Fruit fly (Drosophila melanogaster) whole organism, embryonic: Measurements from ENCODE around the gene topi.

ENCODE experiments used
- Atf3 ChIP-seq: fragments of 200-800 bp; sonication (Bioruptor generic); optimal IDR thresholded peaks from 3 replicates; lab custom pipeline; 2016; ENCODE audit warnings: missing biosample characterization, missing genetic modification characterization
- B-H2 ChIP-seq: fragments of 200-800 bp; sonication (Bioruptor generic); optimal IDR thresholded peaks from 2 replicates; lab custom pipeline; 2018; ENCODE audit warnings: missing biosample characterization, mild to moderate bottlenecking, missing genetic modification characterization
- Bteb2 ChIP-seq: fragments of 200-800 bp; sonication (Bioruptor generic); optimal IDR thresholded peaks from 2 replicates; lab custom pipeline; 2016; ENCODE audit warnings: missing biosample characterization, missing genetic modification characterization
- CG11695 ChIP-seq: fragments of 200-800 bp; sonication (Bioruptor generic); IDR thresholded peaks from 3 replicates; pipeline ENCODE4 v1.3.6; 2022; ENCODE audit warnings: missing biosample characterization, missing genetic modification characterization
- CG12219 ChIP-seq: fragments of 200-800 bp; sonication (Bioruptor generic); optimal IDR thresholded peaks from 3 replicates; lab custom pipeline; 2018; ENCODE audit warnings: missing biosample characterization, mild to moderate bottlenecking, missing genetic modification characterization
- CG17829 ChIP-seq: fragments of 200-800 bp; optimal IDR thresholded peaks from 2 replicates; lab custom pipeline; 2019; ENCODE audit warnings: missing biosample characterization, mild to moderate bottlenecking, missing genetic modification characterization, moderate library complexity
- CG31224 ChIP-seq: fragments of 200-800 bp; sonication (Bioruptor generic); IDR thresholded peaks from 2 replicates; pipeline ENCODE4 v1.3.6; 2022; ENCODE audit warnings: missing biosample characterization, missing genetic modification characterization
- CG34376 ChIP-seq: fragments of 200-800 bp; sonication (Bioruptor generic); optimal IDR thresholded peaks from 2 replicates; lab custom pipeline; 2018; ENCODE audit warnings: missing biosample characterization, mild to moderate bottlenecking, missing genetic modification characterization
- CG4282 ChIP-seq: fragments of 200-800 bp; sonication (Bioruptor generic); optimal IDR thresholded peaks from 2 replicates; lab custom pipeline; 2016; ENCODE audit warnings: missing biosample characterization, missing genetic modification characterization
- CG4404 ChIP-seq: fragments of 200-800 bp; sonication (Bioruptor generic); IDR thresholded peaks from 2 replicates; pipeline ENCODE4 v1.3.6; 2022; ENCODE audit warnings: missing biosample characterization, missing genetic modification characterization
- CG5245 ChIP-seq: fragments of 200-800 bp; sonication (Bioruptor generic); optimal IDR thresholded peaks from 3 replicates; lab custom pipeline; 2016; ENCODE audit warnings: missing biosample characterization, missing genetic modification characterization
- CG7271 ChIP-seq: fragments of 200-800 bp; sonication (Bioruptor generic); optimal IDR thresholded peaks from 2 replicates; lab custom pipeline; 2018; ENCODE audit warnings: missing biosample characterization, mild to moderate bottlenecking, missing genetic modification characterization, moderate library complexity
- CG7357 ChIP-seq: fragments of 200-800 bp; sonication (Bioruptor generic); IDR thresholded peaks from 3 replicates; pipeline ENCODE4 v1.3.6; 2022; ENCODE audit warnings: missing biosample characterization, missing genetic modification characterization
- CG7786 ChIP-seq: fragments of 200-800 bp; sonication (Bioruptor generic); optimal IDR thresholded peaks from 2 replicates; lab custom pipeline; 2016; ENCODE audit warnings: missing biosample characterization, missing genetic modification characterization
- CG8089 ChIP-seq: fragments of 200-800 bp; sonication (Bioruptor generic); optimal IDR thresholded peaks from 3 replicates; lab custom pipeline; 2016; ENCODE audit warnings: missing biosample characterization, missing genetic modification characterization
- CG8281 ChIP-seq: fragments of 200-800 bp; sonication (Bioruptor generic); optimal IDR thresholded peaks from 2 replicates; lab custom pipeline; 2018; ENCODE audit warnings: missing biosample characterization, mild to moderate bottlenecking, missing genetic modification characterization, moderate library complexity
- CG9727 ChIP-seq: fragments of 200-800 bp; sonication (Bioruptor generic); optimal IDR thresholded peaks from 3 replicates; lab custom pipeline; 2017; ENCODE audit warnings: missing biosample characterization, mild to moderate bottlenecking, missing genetic modification characterization
- Dip2 ChIP-seq: fragments of 200-800 bp; sonication (Bioruptor generic); IDR thresholded peaks from 2 replicates; pipeline ENCODE4 v1.3.6; 2022; ENCODE audit warnings: missing biosample characterization, missing genetic modification characterization
- Doc3 ChIP-seq: fragments of 200-800 bp; sonication (Bioruptor generic); IDR thresholded peaks from 3 replicates; pipeline ENCODE4 v1.3.6; 2022; ENCODE audit warnings: missing biosample characterization, missing genetic modification characterization; ENCODE audit not compliant: partially characterized antibody
- Fer3 ChIP-seq: fragments of 200-800 bp; sonication (Bioruptor generic); optimal IDR thresholded peaks from 2 replicates; lab custom pipeline; 2018; ENCODE audit warnings: missing biosample characterization, mild to moderate bottlenecking, missing genetic modification characterization, moderate library complexity
- HLH54F ChIP-seq: fragments of 200-800 bp; sonication (Bioruptor generic); optimal IDR thresholded peaks from 3 replicates; lab custom pipeline; 2016; ENCODE audit warnings: missing biosample characterization, missing genetic modification characterization
- HmgD ChIP-seq: fragments of 200-800 bp; sonication (Bioruptor generic); optimal IDR thresholded peaks from 3 replicates; lab custom pipeline; 2016; ENCODE audit warnings: missing biosample characterization, missing genetic modification characterization
- Nf-YB ChIP-seq: fragments of 200-800 bp; sonication (Bioruptor generic); optimal IDR thresholded peaks from 3 replicates; lab custom pipeline; 2019; ENCODE audit warnings: missing biosample characterization, mild to moderate bottlenecking, missing genetic modification characterization, moderate library complexity
- Oli ChIP-seq: fragments of 200-800 bp; sonication (Bioruptor generic); optimal IDR thresholded peaks from 2 replicates; lab custom pipeline; 2018; ENCODE audit warnings: missing biosample characterization, mild to moderate bottlenecking, missing genetic modification characterization, moderate library complexity
- Optix ChIP-seq: fragments of 200-800 bp; sonication (Bioruptor generic); IDR thresholded peaks from 3 replicates; pipeline ENCODE4 v1.3.6; 2022; ENCODE audit warnings: missing biosample characterization, missing genetic modification characterization
- Stat92E ChIP-seq, 3 experiments: fragments of >200 bp in 2 of 3; fragments of 200-800 bp in 1 of 3; sonication (Bioruptor generic) in 1 of 3; optimal IDR thresholded peaks; 2 replicates each; lab custom pipeline; 2017 to 2019; ENCODE audit warnings: missing biosample characterization in 3 of 3, missing genetic modification characterization in 3 of 3, mild to moderate bottlenecking in 1 of 3, moderate library complexity in 1 of 3
- Vsx1 ChIP-seq: fragments of 200-800 bp; sonication (Bioruptor generic); optimal IDR thresholded peaks from 2 replicates; lab custom pipeline; 2017; ENCODE audit warnings: missing biosample characterization, mild to moderate bottlenecking, missing genetic modification characterization, missing genetic modification reagents
- abd-A ChIP-seq: fragments of 200-800 bp; sonication (Bioruptor generic); optimal IDR thresholded peaks from 3 replicates; lab custom pipeline; 2019; ENCODE audit warnings: missing biosample characterization, mild to moderate bottlenecking, missing genetic modification characterization, moderate library complexity
- ash1 ChIP-seq: fragments of 200-800 bp; sonication (Bioruptor generic); optimal IDR thresholded peaks from 2 replicates; lab custom pipeline; 2018; ENCODE audit warnings: missing biosample characterization, mild to moderate bottlenecking, missing genetic modification characterization
- bcd ChIP-seq: fragments of 200-800 bp; sonication (Bioruptor generic); optimal IDR thresholded peaks from 2 replicates; lab custom pipeline; 2017; ENCODE audit warnings: missing biosample characterization, mild to moderate bottlenecking, missing genetic modification characterization
- dmrt99B ChIP-seq: fragments of 200-800 bp; sonication (Bioruptor generic); optimal IDR thresholded peaks from 2 replicates; lab custom pipeline; 2018; ENCODE audit warnings: missing biosample characterization, mild to moderate bottlenecking, missing genetic modification characterization, moderate library complexity
- dysf ChIP-seq: fragments of 200-800 bp; sonication (Bioruptor generic); IDR thresholded peaks from 3 replicates; pipeline ENCODE4 v1.3.6; 2022; ENCODE audit warnings: missing biosample characterization, missing genetic modification characterization
- eve ChIP-seq, 2 experiments: fragments of >200 bp; optimal IDR thresholded peaks; 2 replicates each; lab custom pipeline; 2017; ENCODE audit warnings: missing biosample characterization in 2 of 2, missing genetic modification characterization in 2 of 2
- fd3F ChIP-seq: fragments of 200-800 bp; sonication (Bioruptor generic); optimal IDR thresholded peaks from 2 replicates; lab custom pipeline; 2018; ENCODE audit warnings: missing biosample characterization, mild to moderate bottlenecking, missing genetic modification characterization, moderate library complexity
- fd96Cb ChIP-seq: fragments of 200-800 bp; sonication (Bioruptor generic); optimal IDR thresholded peaks from 2 replicates; lab custom pipeline; 2018; ENCODE audit warnings: missing biosample characterization, mild to moderate bottlenecking, missing genetic modification characterization, moderate library complexity
- gro ChIP-seq: fragments of 200-800 bp; sonication (Bioruptor generic); optimal IDR thresholded peaks from 2 replicates; lab custom pipeline; 2016; ENCODE audit warnings: missing biosample characterization, missing genetic modification characterization
- jigr1 ChIP-seq: fragments of 200-800 bp; sonication (Bioruptor generic); IDR thresholded peaks from 3 replicates; pipeline ENCODE4 v1.3.6; 2022; ENCODE audit warnings: missing biosample characterization, missing genetic modification characterization
- ken ChIP-seq: fragments of 200-800 bp; sonication (Bioruptor generic); IDR thresholded peaks from 3 replicates; pipeline ENCODE4 v1.3.6; 2022; ENCODE audit warnings: missing biosample characterization, missing genetic modification characterization
- lilli ChIP-seq: fragments of 200-800 bp; sonication (Bioruptor generic); optimal IDR thresholded peaks from 3 replicates; lab custom pipeline; 2016; ENCODE audit warnings: missing biosample characterization, missing genetic modification characterization
- onecut ChIP-seq: fragments of 200-800 bp; sonication (Bioruptor generic); IDR thresholded peaks from 2 replicates; pipeline ENCODE4 v1.3.6; 2022; ENCODE audit warnings: missing biosample characterization, missing genetic modification characterization
- ro ChIP-seq: fragments of 200-800 bp; sonication (Bioruptor generic); IDR thresholded peaks from 2 replicates; pipeline ENCODE4 v1.3.6; 2022; ENCODE audit warnings: missing biosample characterization, missing genetic modification characterization
- sens-2 ChIP-seq: fragments of 200-800 bp; sonication (Bioruptor generic); IDR thresholded peaks from 2 replicates; pipeline ENCODE4 v1.3.6; 2022; ENCODE audit warnings: missing biosample characterization, missing genetic modification characterization
- sim ChIP-seq: fragments of 200-800 bp; sonication (Bioruptor generic); IDR thresholded peaks from 2 replicates; pipeline ENCODE4 v1.3.6; 2022; ENCODE audit warnings: missing biosample characterization, missing genetic modification characterization
- sna ChIP-seq: fragments of 200-800 bp; sonication (Bioruptor generic); IDR thresholded peaks from 2 replicates; pipeline ENCODE4 v1.3.6; 2022; ENCODE audit warnings: missing biosample characterization, missing genetic modification characterization; ENCODE audit not compliant: partially characterized antibody
- sob ChIP-seq: fragments of 200-800 bp; sonication (Bioruptor generic); IDR thresholded peaks from 2 replicates; pipeline ENCODE4 v1.3.6; 2022; ENCODE audit warnings: missing biosample characterization, missing genetic modification characterization
- tgo ChIP-seq: fragments of 200-800 bp; sonication (Bioruptor generic); IDR thresholded peaks from 3 replicates; pipeline ENCODE4 v1.3.6; 2022; ENCODE audit warnings: missing biosample characterization, missing genetic modification characterization
- tna ChIP-seq: fragments of 200-800 bp; sonication (Bioruptor generic); IDR thresholded peaks from 2 replicates; pipeline ENCODE4 v1.3.6; 2022; ENCODE audit warnings: missing biosample characterization, missing genetic modification characterization; ENCODE audit not compliant: partially characterized antibody
- toy ChIP-seq: fragments of 200-800 bp; sonication (Bioruptor generic); IDR thresholded peaks from 2 replicates; pipeline ENCODE4 v1.3.6; 2022; ENCODE audit warnings: missing biosample characterization, missing genetic modification characterization
- ttk ChIP-seq: fragments of 200-800 bp; sonication (Bioruptor generic); IDR thresholded peaks from 2 replicates; pipeline ENCODE4 v2.1.2; 2022; ENCODE audit warnings: missing biosample characterization, missing genetic modification characterization
- z ChIP-seq: fragments of 200-800 bp; sonication (Bioruptor generic); IDR thresholded peaks from 3 replicates; pipeline ENCODE4 v1.3.6; 2022; ENCODE audit warnings: missing biosample characterization, missing genetic modification characterization

The topi gene

dm6 chr3R:9759360-9760191, 15.3 kb upstream of the topi start, which contains the start of gene Mpi (continued):
- no peak for TF ChIP-seq z
- peak; percentile 53; the same call in 2 of the 3 replicates for TF ChIP-seq Doc3 (GFP tag; lab: Robert Waterston, UW)
- TF ChIP-seq sob: no peak
- no peak for TF ChIP-seq CG7271
- no peak for TF ChIP-seq bcd
- TF ChIP-seq Dip2: no peak
- TF ChIP-seq CG7786 (GFP tag; lab: Kevin White, UChicago): no peak
- TF ChIP-seq CG5245: no peak
- no peak for TF ChIP-seq HmgD (GFP tag; lab: Kevin White, UChicago)
- no peak for TF ChIP-seq Oli
- TF ChIP-seq gro (GFP tag; lab: Kevin White, UChicago): no peak
- peak; percentile 56 for TF ChIP-seq CG34376 (GFP tag; lab: Kevin White, UChicago)
- no peak for TF ChIP-seq Vsx1 (GFP tag; lab: Kevin White, UChicago)
- no peak for TF ChIP-seq ash1 (GFP tag; lab: Kevin White, UChicago)
- TF ChIP-seq CG4282: no peak
- no peak for TF ChIP-seq eve (GFP tag; optimal IDR thresholded peaks at IDR 0.05; lab: Kevin White, UChicago)
- 0 out of 2 replicates have a peak, but pooled peaks have one; percentile 50 for TF ChIP-seq sna (GFP tag; lab: Robert Waterston, UW)
- TF ChIP-seq Bteb2 (GFP tag; lab: Kevin White, UChicago): no peak
- no peak for TF ChIP-seq CG4404 (GFP tag; lab: Robert Waterston, UW)
- TF ChIP-seq sens-2: no peak
- TF ChIP-seq CG8089 (GFP tag; lab: Kevin White, UChicago): no peak
- TF ChIP-seq tna: no peak
- TF ChIP-seq sim (GFP tag; lab: Robert Waterston, UW): no peak
- TF ChIP-seq CG17829: peak; percentile 50
- peak; percentile 32 for TF ChIP-seq CG9727
- peak; percentile 36 for TF ChIP-seq B-H2 (GFP tag; lab: Kevin White, UChicago)
- TF ChIP-seq lilli: peak; percentile 37
- no peak for TF ChIP-seq CG8281 (tag; lab: Kevin White, UChicago)
- TF ChIP-seq onecut (GFP tag; lab: Robert Waterston, UW): no peak
- no peak for TF ChIP-seq CG11695 (GFP tag; lab: Robert Waterston, UW)
- TF ChIP-seq Atf3 (GFP tag; lab: Kevin White, UChicago): no peak
- TF ChIP-seq dysf (GFP tag; lab: Robert Waterston, UW): peak; percentile 17; the same call in 1 of the 3 replicates
- no peak for TF ChIP-seq jigr1 (GFP tag; lab: Robert Waterston, UW)
- TF ChIP-seq ro (GFP tag; lab: Robert Waterston, UW): no peak
- no peak for TF ChIP-seq ken (GFP tag; lab: Robert Waterston, UW)
- TF ChIP-seq Nf-YB (GFP tag; lab: Kevin White, UChicago): no peak
- peak; percentile 19 for TF ChIP-seq fd96Cb (tag; lab: Kevin White, UChicago)
- peak; percentile 11 for TF ChIP-seq CG12219
- TF ChIP-seq fd3F: peak; percentile 2
- TF ChIP-seq abd-A (tag; lab: Kevin White, UChicago): no peak
- TF ChIP-seq CG31224: no peak
- TF ChIP-seq ttk (GFP tag; lab: Robert Waterston, UW): no peak
- no peak for TF ChIP-seq HLH54F (GFP tag; lab: Kevin White, UChicago)
- TF ChIP-seq Optix (GFP tag; lab: Robert Waterston, UW): no peak
- no peak for TF ChIP-seq toy
- peak in 1 of 3 experiments; percentile 49 for TF ChIP-seq Stat92E (GFP tag; optimal IDR thresholded peaks at IDR 0.05; lab: Kevin White, UChicago)
- no peak for TF ChIP-seq dmrt99B (tag; lab: Kevin White, UChicago)
- no peak for TF ChIP-seq Fer3 (tag; lab: Kevin White, UChicago)
- peak; percentile 89 for TF ChIP-seq CG7357 (GFP tag; lab: Robert Waterston, UW)
- no peak for TF ChIP-seq tgo (GFP tag; lab: Robert Waterston, UW)
